Worm (Caenorhabditis elegans) whole organism, L4 larva: ENCODE results near the gene Y4C6B.3.
"Not testable (repeated sequence)": the region's sequence is repeated elsewhere in the genome, so short reads cannot be mapped to it uniquely, and the experiment has no call there.

ENCODE experiments used
- ama-1 ChIP-seq: fragments of 150-350 bp; optimal IDR thresholded peaks from 2 replicates; lab custom pipeline; 2014; ENCODE audit warnings: inconsistent platforms, mixed read lengths
- arid-1 ChIP-seq: fragments of 200-800 bp; sonication (Bioruptor generic); conservative IDR thresholded peaks from 2 replicates; pipeline ENCODE4 v1.3.6; 2022; ENCODE audit warnings: missing genetic modification reagents, missing genetic modification characterization, missing compliant biosample characterization
- lin-29 ChIP-seq: fragments of 200-800 bp; sonication (Bioruptor generic); IDR thresholded peaks from 2 replicates; pipeline ENCODE4 v1.3.6; 2022; ENCODE audit warnings: missing genetic modification reagents, missing genetic modification characterization, missing compliant biosample characterization
- nhr-6 ChIP-seq: fragments of 150-350 bp; optimal IDR thresholded peaks from 2 replicates; lab custom pipeline; 2014; ENCODE audit warnings: missing biosample characterization, missing genetic modification characterization

DNA sequence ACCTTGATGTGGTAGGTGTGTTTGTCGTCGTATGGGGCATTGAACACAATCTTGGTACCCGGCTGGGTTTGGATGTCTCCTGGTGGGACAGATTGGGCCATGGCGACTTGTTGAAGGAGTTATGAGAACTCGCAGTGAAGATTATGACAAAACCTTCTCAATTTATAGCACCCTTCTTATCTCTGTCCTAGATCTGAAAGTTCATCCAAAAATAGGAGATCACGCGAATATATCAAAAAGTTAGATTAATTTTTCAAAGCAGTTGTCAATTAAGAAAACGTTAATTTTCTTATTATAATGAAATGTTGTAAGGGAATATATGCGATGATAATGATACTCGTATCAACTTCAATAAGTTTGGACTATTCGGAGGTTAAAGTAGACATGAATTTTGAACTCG lies 37.0 kb upstream of the Y4C6B.3 start, which contains the start of gene msp-51:
- TF ChIP-seq ama-1; arid-1 (GFP tag; lab: Robert Waterston, UW); nhr-6 (tag; lab: Kevin White, UChicago); lin-29 (GFP tag; lab: Robert Waterston, UW): not testable (repeated sequence)
